Worm (Caenorhabditis elegans): ENCODE data around the gene str-68.

ce11 chrV:3107450-3107849 is at the start of gene str-68:
- no peak for TF ChIP-seq unc-55 (GFP tag; optimal IDR thresholded peaks at IDR 0.05)
- no peak for TF ChIP-seq ceh-18 (tag; optimal IDR thresholded peaks at IDR 0.05)
- TF ChIP-seq nhr-11 (tag; optimal IDR thresholded peaks at IDR 0.05) = no peak
- no peak for TF ChIP-seq pha-4 (tag; optimal IDR thresholded peaks at IDR 0.05)
- TF ChIP-seq elt-2 (tag; optimal IDR thresholded peaks at IDR 0.05) = no peak
- TF ChIP-seq lin-11 (tag; optimal IDR thresholded peaks at IDR 0.05) = no peak

All from whole organism, late embryonic.